Fruit fly (Drosophila melanogaster) S2 (cell line): ENCODE measurements around the gene CG14452.

ENCODE experiments used
- CG8478 ChIP-seq: fragments of >200 bp; optimal IDR thresholded peaks from 2 replicates; lab custom pipeline; 2018
- CTCF ChIP-seq, 2 experiments: fragments of >200 bp; optimal IDR thresholded peaks; 2 replicates each; lab custom pipeline; 2018

Gene CG14452

DNA sequence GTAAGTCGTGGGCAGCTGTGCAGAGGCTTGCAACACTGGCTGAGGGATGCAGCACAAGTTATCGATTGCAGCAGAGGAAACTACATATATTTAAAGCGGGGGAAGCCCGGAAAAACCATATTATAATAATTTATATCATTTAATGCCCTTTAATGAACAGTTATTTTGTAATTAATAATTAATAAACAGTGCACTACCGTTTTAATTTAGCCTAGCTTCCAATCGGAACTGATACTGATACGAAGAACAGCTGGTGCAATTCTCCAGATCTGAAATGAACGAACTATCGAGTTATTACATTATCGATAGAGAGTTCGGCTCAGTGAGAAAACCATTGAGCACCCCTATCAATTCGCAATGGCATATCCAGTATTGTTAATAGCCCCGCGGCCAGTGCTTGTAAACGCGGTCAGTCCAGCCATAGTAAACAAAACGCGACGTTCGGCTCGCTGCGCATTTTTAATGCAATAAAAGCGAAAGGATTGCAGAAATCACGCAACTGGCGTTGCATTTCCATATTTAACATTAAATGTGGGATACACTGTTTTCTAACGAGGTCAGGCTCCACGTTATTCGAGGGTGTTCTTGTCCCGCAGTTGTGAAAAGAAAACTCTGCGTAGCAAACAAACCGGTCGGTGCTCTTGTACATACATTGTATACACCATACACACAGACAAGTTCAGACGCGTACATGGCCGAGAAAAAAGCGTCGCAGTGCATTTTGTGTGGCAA is 45.8 kb downstream of the CG14452 start, which contains the start of gene CG7369:
TSS of gene CG7369 (plus strand) at position 405 of the 732 bp plus-strand sequence.
- no peak for TF ChIP-seq CG8478
- no peak for TF ChIP-seq CTCF (optimal IDR thresholded peaks at IDR 0.05; lab: Kevin White, UChicago)

- TF ChIP-seq CTCF (optimal IDR thresholded peaks at IDR 0.05; lab: Kevin White, UChicago) (no peak), CG8478 (no peak)
Measured at dm6 chr3L:22742121-22742531, 46.4 kb downstream of the CG14452 start.

DNA sequence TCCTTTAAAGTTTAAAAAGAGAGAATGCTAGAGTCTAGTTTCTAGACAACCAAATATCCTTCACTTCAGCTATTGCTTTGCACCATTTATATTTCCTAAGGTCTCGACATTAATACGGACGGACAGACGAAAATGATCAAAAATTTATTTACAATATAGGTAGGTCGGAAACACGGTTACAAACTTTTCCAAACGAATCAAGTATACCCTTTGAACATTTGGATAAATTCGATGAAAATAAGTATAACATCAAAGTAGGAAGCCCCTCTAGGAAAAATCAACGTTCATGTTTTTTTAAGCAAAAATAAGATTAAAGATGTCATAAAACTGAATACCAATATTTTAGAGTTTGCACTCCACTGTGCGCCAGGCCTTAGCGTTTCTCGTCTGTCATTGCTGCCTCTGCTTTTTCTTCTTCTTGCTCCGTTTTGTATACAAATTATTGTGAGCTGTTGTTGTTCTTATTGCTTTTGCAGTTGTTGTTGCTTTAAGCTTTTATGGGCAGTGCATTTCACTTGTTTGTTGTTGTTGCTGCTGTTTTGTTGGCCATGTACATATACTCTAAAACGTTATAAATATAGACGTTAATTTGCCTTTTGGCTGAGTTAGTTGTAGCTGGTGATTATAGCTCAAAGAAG is 47.3 kb downstream of the CG14452 start:
- no peak for TF ChIP-seq CTCF (optimal IDR thresholded peaks at IDR 0.05; lab: Kevin White, UChicago)
- TF ChIP-seq CG8478: no peak
